Fruit fly (Drosophila melanogaster) whole organism, embryonic: ENCODE data around the gene CG14085.
A peak's percentile ranks its signal among the peaks of the same experiment; 100 is the strongest.

ENCODE experiments used
- Awh ChIP-seq: fragments of 200-800 bp; sonication (Bioruptor generic); IDR thresholded peaks from 2 replicates; pipeline ENCODE4, ENCODE4 v1.3.6; 2022; ENCODE audit warnings: missing biosample characterization, missing genetic modification characterization
- CG10979 ChIP-seq: fragments of 200-800 bp; sonication (Bioruptor generic); optimal IDR thresholded peaks from 2 replicates; lab custom pipeline; 2018; ENCODE audit warnings: missing biosample characterization, mild to moderate bottlenecking, missing genetic modification characterization, moderate library complexity
- CG13123 ChIP-seq: fragments of 200-800 bp; sonication (Bioruptor generic); optimal IDR thresholded peaks from 2 replicates; lab custom pipeline; 2016; ENCODE audit warnings: missing biosample characterization, missing genetic modification characterization
- CG13287 ChIP-seq: fragments of 200-800 bp; sonication (Bioruptor generic); IDR thresholded peaks from 2 replicates; pipeline ENCODE4 v1.3.6; 2022; ENCODE audit warnings: missing biosample characterization, missing genetic modification characterization; ENCODE audit not compliant: partially characterized antibody
- CG13894 ChIP-seq: fragments of 200-800 bp; sonication (Bioruptor generic); optimal IDR thresholded peaks from 3 replicates; lab custom pipeline; 2018; ENCODE audit warnings: missing biosample characterization, mild to moderate bottlenecking, missing genetic modification characterization, moderate library complexity
- CG14667 ChIP-seq: fragments of 200-800 bp; sonication (Bioruptor generic); IDR thresholded peaks from 2 replicates; pipeline ENCODE4 v1.3.6; 2022; ENCODE audit warnings: missing biosample characterization, missing genetic modification characterization
- CG1529 ChIP-seq: fragments of 200-800 bp; sonication (Bioruptor generic); optimal IDR thresholded peaks from 3 replicates; lab custom pipeline; 2018; ENCODE audit warnings: missing biosample characterization, missing genetic modification characterization
- CG1647 ChIP-seq: fragments of 200-800 bp; sonication (Bioruptor generic); optimal IDR thresholded peaks from 3 replicates; lab custom pipeline; 2016; ENCODE audit warnings: missing biosample characterization, missing genetic modification characterization
- CG2202 ChIP-seq: fragments of 200-800 bp; sonication (Bioruptor generic); optimal IDR thresholded peaks from 2 replicates; lab custom pipeline; 2018; ENCODE audit warnings: missing biosample characterization, mild to moderate bottlenecking, missing genetic modification characterization
- CG2889 ChIP-seq: fragments of 200-800 bp; sonication (Bioruptor generic); IDR thresholded peaks from 3 replicates; pipeline ENCODE4 v1.3.6; 2022; ENCODE audit warnings: missing biosample characterization, missing genetic modification characterization
- CG31388 ChIP-seq: fragments of 200-800 bp; sonication (Bioruptor generic); optimal IDR thresholded peaks from 2 replicates; lab custom pipeline; 2016; ENCODE audit warnings: missing biosample characterization, missing genetic modification characterization
- CG31441 ChIP-seq: fragments of 200-800 bp; sonication (Bioruptor generic); IDR thresholded peaks from 2 replicates; pipeline ENCODE4 v1.3.6; 2022; ENCODE audit warnings: missing biosample characterization, missing genetic modification characterization
- CG4424 ChIP-seq: fragments of 200-800 bp; sonication (Bioruptor generic); optimal IDR thresholded peaks from 3 replicates; lab custom pipeline; 2016; ENCODE audit warnings: missing biosample characterization, missing genetic modification characterization
- CG4617 ChIP-seq: fragments of 200-800 bp; sonication (Bioruptor generic); optimal IDR thresholded peaks from 3 replicates; lab custom pipeline; 2016; ENCODE audit warnings: missing biosample characterization, missing genetic modification characterization, borderline replicate concordance
- CG7556 ChIP-seq: fragments of 200-800 bp; sonication (Bioruptor generic); optimal IDR thresholded peaks from 2 replicates; lab custom pipeline; 2017; ENCODE audit warnings: missing biosample characterization, mild to moderate bottlenecking, missing genetic modification characterization
- CG7786 ChIP-seq: fragments of 200-800 bp; sonication (Bioruptor generic); optimal IDR thresholded peaks from 2 replicates; lab custom pipeline; 2016; ENCODE audit warnings: missing biosample characterization, missing genetic modification characterization
- CG7963 ChIP-seq: fragments of 200-800 bp; sonication (Bioruptor generic); IDR thresholded peaks from 3 replicates; pipeline ENCODE4 v1.3.6; 2022; ENCODE audit warnings: missing biosample characterization, missing genetic modification characterization; ENCODE audit not compliant: partially characterized antibody
- CG8290 ChIP-seq, 3 experiments: fragments of 200-800 bp; sonication (Bioruptor generic); optimal IDR thresholded peaks; 2 replicates each; lab custom pipeline; 2016 to 2019; ENCODE audit warnings: missing biosample characterization in 3 of 3, missing genetic modification characterization in 3 of 3, mild to moderate bottlenecking in 2 of 3, moderate library complexity in 1 of 3
- D19A ChIP-seq: fragments of 200-800 bp; optimal IDR thresholded peaks from 3 replicates; lab custom pipeline; 2019; ENCODE audit warnings: missing biosample characterization, mild to moderate bottlenecking, missing genetic modification characterization, moderate library complexity
- D19B ChIP-seq: fragments of 200-800 bp; sonication (Bioruptor generic); optimal IDR thresholded peaks from 2 replicates; lab custom pipeline; 2017; ENCODE audit warnings: missing biosample characterization, mild to moderate bottlenecking, missing genetic modification characterization
- Deaf1 ChIP-seq: fragments of 200-800 bp; optimal IDR thresholded peaks from 3 replicates; lab custom pipeline; 2019; ENCODE audit warnings: missing biosample characterization, mild to moderate bottlenecking, missing genetic modification characterization, moderate library complexity
- ERR ChIP-seq: fragments of 200-800 bp; sonication (Bioruptor generic); optimal IDR thresholded peaks from 2 replicates; lab custom pipeline; 2016; ENCODE audit warnings: missing biosample characterization, missing genetic modification characterization
- Ets65A ChIP-seq: fragments of 200-800 bp; sonication (Bioruptor generic); peaks from one replicate; lab custom pipeline; 2016; ENCODE audit warnings: missing biosample characterization, missing genetic modification characterization
- Gug ChIP-seq: fragments of 200-800 bp; sonication (Bioruptor generic); IDR thresholded peaks from 4 replicates; pipeline ENCODE4 v1.3.6; 2022; ENCODE audit warnings: missing biosample characterization, missing genetic modification characterization
- MTF-1 ChIP-seq: fragments of 200-800 bp; sonication (Bioruptor generic); optimal IDR thresholded peaks from 2 replicates; lab custom pipeline; 2018; ENCODE audit warnings: missing biosample characterization, mild to moderate bottlenecking, missing genetic modification characterization, borderline replicate concordance
- Mad ChIP-seq: fragments of 200-800 bp; sonication (Bioruptor generic); optimal IDR thresholded peaks from 2 replicates; lab custom pipeline; 2016; ENCODE audit warnings: missing biosample characterization, missing genetic modification characterization
- Med ChIP-seq: fragments of 200-800 bp; sonication (Bioruptor generic); peaks from one replicate; lab custom pipeline; 2016; ENCODE audit warnings: missing biosample characterization, missing genetic modification characterization, mild to moderate bottlenecking, inconsistent platforms, moderate library complexity
- Nf-YC ChIP-seq: fragments of 200-800 bp; optimal IDR thresholded peaks from 3 replicates; lab custom pipeline; 2019; ENCODE audit warnings: missing biosample characterization, mild to moderate bottlenecking, missing genetic modification characterization, moderate library complexity
- Sox102F ChIP-seq: fragments of 200-800 bp; sonication (Bioruptor generic); optimal IDR thresholded peaks from 2 replicates; lab custom pipeline; 2018; ENCODE audit warnings: missing biosample characterization, mild to moderate bottlenecking, missing genetic modification characterization, moderate library complexity
- Xbp1 ChIP-seq: fragments of 200-800 bp; sonication (Bioruptor generic); optimal IDR thresholded peaks from 3 replicates; lab custom pipeline; 2016; ENCODE audit warnings: missing biosample characterization, mild to moderate bottlenecking, missing genetic modification characterization
- aop ChIP-seq: fragments of 200-800 bp; sonication (Bioruptor generic); IDR thresholded peaks from 2 replicates; pipeline ENCODE4 v1.3.6; 2022; ENCODE audit warnings: missing biosample characterization, missing genetic modification characterization
- btn ChIP-seq: fragments of 200-800 bp; sonication (Bioruptor generic); optimal IDR thresholded peaks from 2 replicates; lab custom pipeline; 2016; ENCODE audit warnings: missing biosample characterization, missing genetic modification characterization
- cad ChIP-seq: fragments of >200 bp; optimal IDR thresholded peaks from 2 replicates; lab custom pipeline; 2017; ENCODE audit warnings: missing biosample characterization, missing genetic modification characterization
- da ChIP-seq: fragments of 200-800 bp; sonication (Bioruptor generic); optimal IDR thresholded peaks from 2 replicates; lab custom pipeline; 2016; ENCODE audit warnings: missing biosample characterization, missing genetic modification characterization
- dmrt99B ChIP-seq: fragments of 200-800 bp; sonication (Bioruptor generic); optimal IDR thresholded peaks from 2 replicates; lab custom pipeline; 2018; ENCODE audit warnings: missing biosample characterization, mild to moderate bottlenecking, missing genetic modification characterization, moderate library complexity
- en ChIP-seq: fragments of 200-800 bp; sonication (Bioruptor generic); optimal IDR thresholded peaks from 2 replicates; lab custom pipeline; 2016; ENCODE audit warnings: missing biosample characterization, missing genetic modification characterization
- hbn ChIP-seq: fragments of 200-800 bp; sonication (Bioruptor generic); IDR thresholded peaks from 2 replicates; pipeline ENCODE4 v1.3.6; 2022; ENCODE audit warnings: missing biosample characterization, missing genetic modification characterization; ENCODE audit not compliant: partially characterized antibody
- klu ChIP-seq: fragments of 200-800 bp; sonication (Bioruptor generic); IDR thresholded peaks from 2 replicates; pipeline ENCODE4 v1.3.6; 2022; ENCODE audit warnings: missing biosample characterization, missing genetic modification characterization
- luna ChIP-seq: fragments of 200-800 bp; sonication (Bioruptor generic); optimal IDR thresholded peaks from 2 replicates; lab custom pipeline; 2016; ENCODE audit warnings: missing biosample characterization, missing genetic modification characterization
- mld ChIP-seq: fragments of 200-800 bp; sonication (Bioruptor generic); IDR thresholded peaks from 3 replicates; pipeline ENCODE4 v1.3.6; 2022; ENCODE audit warnings: missing biosample characterization, missing genetic modification characterization; ENCODE audit not compliant: partially characterized antibody
- nom ChIP-seq: fragments of 200-800 bp; sonication (Bioruptor generic); optimal IDR thresholded peaks from 2 replicates; lab custom pipeline; 2017; ENCODE audit warnings: missing biosample characterization, missing genetic modification characterization, mild to moderate bottlenecking, moderate library complexity, missing genetic modification reagents
- sima ChIP-seq: fragments of 200-800 bp; sonication (Bioruptor generic); optimal IDR thresholded peaks from 2 replicates; lab custom pipeline; 2016; ENCODE audit warnings: missing biosample characterization, missing genetic modification characterization
- sisA ChIP-seq: fragments of 200-800 bp; sonication (Bioruptor generic); IDR thresholded peaks from 2 replicates; pipeline ENCODE4 v1.3.6; 2022; ENCODE audit warnings: missing biosample characterization, missing genetic modification characterization
- slp2 ChIP-seq: fragments of 200-800 bp; sonication (Bioruptor generic); optimal IDR thresholded peaks from 2 replicates; lab custom pipeline; 2016; ENCODE audit warnings: missing biosample characterization, missing genetic modification characterization
- sob ChIP-seq: fragments of 200-800 bp; sonication (Bioruptor generic); IDR thresholded peaks from 2 replicates; pipeline ENCODE4 v1.3.6; 2022; ENCODE audit warnings: missing biosample characterization, missing genetic modification characterization
- sr ChIP-seq: fragments of 200-800 bp; sonication (Bioruptor generic); IDR thresholded peaks from 3 replicates; pipeline ENCODE4 v1.3.6; 2022; ENCODE audit warnings: missing biosample characterization, missing genetic modification characterization
- trh ChIP-seq: fragments of 200-800 bp; sonication (Bioruptor generic); optimal IDR thresholded peaks from 2 replicates; lab custom pipeline; 2016; ENCODE audit warnings: missing biosample characterization, missing genetic modification characterization

The CG14085 gene

DNA sequence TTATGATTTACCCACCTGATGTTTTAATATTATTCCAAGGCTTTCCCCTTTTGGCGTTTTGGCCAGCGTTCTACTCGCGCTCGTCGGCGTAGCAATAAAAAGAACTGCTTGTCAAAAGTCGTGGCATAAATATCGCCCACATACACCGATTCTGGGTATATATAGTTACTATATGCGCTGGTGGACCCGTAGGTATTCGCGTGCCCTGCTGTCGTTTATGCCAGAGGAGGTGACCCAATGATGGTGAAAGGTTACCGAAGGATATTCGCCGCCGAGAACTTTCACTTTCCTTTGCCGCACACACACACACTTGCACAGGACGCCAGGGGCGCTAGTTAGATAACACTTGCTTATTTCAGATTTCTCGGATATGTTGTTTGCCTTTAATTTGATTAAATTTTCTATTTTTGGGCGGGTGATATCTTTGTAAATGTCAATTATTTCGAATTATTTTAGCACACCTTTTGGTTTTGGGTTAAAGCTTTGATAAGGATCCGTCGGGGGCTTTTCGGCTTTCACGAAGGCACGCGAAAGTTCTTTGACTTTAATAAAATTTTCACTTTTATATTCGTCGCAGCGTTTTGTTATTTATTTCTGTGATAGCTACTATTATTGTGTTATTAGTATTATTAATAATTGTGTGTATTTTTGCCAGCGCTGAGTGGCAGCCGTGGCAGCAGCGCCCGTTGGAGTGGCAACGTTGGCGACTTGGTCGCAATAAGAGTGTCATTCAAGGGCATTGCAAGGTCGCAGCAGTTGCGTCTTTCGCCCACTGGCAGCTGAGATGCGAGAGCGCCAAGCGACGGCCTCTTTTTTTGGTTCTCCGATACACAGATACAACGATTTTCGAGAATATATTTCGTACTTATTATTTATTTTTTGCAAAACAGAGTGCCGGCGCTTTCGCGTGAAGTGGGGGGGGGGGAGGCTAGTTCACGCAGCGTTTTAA is 22.6 kb downstream of the CG14085 start:
- TF ChIP-seq aop (no peak), sr (GFP tag; lab: Robert Waterston, UW) (peak; percentile 49), CG13894 (tag; lab: Kevin White, UChicago) (peak; percentile 78), dmrt99B (tag; lab: Kevin White, UChicago) (no peak), mld (GFP tag; lab: Robert Waterston, UW) (0 out of 3 replicates have a peak, but pooled peaks have one; percentile 32), MTF-1 (no peak), luna (GFP tag; lab: Kevin White, UChicago) (no peak), Deaf1 (tag; lab: Kevin White, UChicago) (peak; percentile 7), CG1647 (GFP tag; lab: Kevin White, UChicago) (no peak), ERR (GFP tag; lab: Kevin White, UChicago) (peak; percentile 95), CG2889 (GFP tag; lab: Robert Waterston, UW) (no peak), CG4617 (GFP tag; lab: Kevin White, UChicago) (no peak), Awh (no peak), CG14667 (GFP tag; lab: Robert Waterston, UW) (no peak), klu (GFP tag; lab: Robert Waterston, UW) (no peak), Ets65A (GFP tag; lab: Kevin White, UChicago) (peak; percentile 35), Gug (GFP tag; lab: Robert Waterston, UW) (no peak), CG1529 (GFP tag; lab: Kevin White, UChicago) (no peak), da (GFP tag; lab: Kevin White, UChicago) (no peak), CG8290 (GFP tag; optimal IDR thresholded peaks at IDR 0.05; lab: Kevin White, UChicago) (no peak), CG8290 (tag; optimal IDR thresholded peaks at IDR 0.05; lab: Kevin White, UChicago) (no peak), Med (peak; percentile 72)

DNA sequence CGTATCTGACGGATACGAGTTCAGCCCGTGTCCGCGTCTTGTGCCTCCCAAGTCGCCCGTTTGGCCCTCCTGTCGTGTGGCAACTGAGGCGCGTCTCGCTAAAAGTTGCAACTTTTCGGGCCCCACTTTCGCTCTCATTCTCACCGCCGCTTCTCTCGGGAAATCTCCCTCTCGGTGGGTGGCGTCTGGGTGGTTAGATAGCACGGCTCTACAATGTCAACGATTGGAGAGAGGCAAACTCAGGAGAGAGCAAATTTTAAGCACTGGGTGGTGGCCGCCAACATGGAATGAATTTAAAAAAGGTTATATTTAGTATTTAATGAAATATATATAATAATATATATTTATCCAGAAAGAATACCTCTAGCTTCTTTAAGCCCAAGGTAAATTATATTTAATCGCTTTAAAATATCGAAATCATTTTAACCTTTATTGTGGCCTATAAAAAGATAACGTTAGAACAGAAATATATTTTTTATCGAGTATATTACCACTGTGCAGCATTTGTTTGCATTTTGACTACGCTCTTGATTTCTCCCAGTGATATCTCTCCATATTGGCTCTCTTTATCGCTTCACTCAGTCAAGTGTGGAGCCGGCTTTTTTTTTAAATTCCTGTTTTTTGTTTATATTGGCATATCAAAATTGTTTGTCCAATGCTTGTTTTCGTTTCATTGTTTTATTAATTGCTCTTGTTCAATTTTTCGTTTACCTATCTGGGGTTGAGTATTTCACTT is 23.5 kb downstream of the CG14085 start, which contains the start of gene Gbs-76A:
TSS of gene Gbs-76A (minus strand) at position 327 of the 736 bp plus-strand sequence.
- TF ChIP-seq Mad = no peak
- TF ChIP-seq btn (GFP tag; lab: Kevin White, UChicago) = no peak
- peak; percentile 87 for TF ChIP-seq CG10979 (tag; lab: Kevin White, UChicago)
- no peak for TF ChIP-seq sima
- TF ChIP-seq CG7786 (GFP tag; lab: Kevin White, UChicago) = no peak
- TF ChIP-seq CG7963 (GFP tag; lab: Robert Waterston, UW) = no peak
- peak; percentile 90 for TF ChIP-seq CG7556 (GFP tag; lab: Kevin White, UChicago)
- TF ChIP-seq CG2202 (tag; lab: Kevin White, UChicago) = peak; percentile 54
- peak; percentile 58 for TF ChIP-seq Xbp1 (GFP tag; lab: Kevin White, UChicago)
- TF ChIP-seq slp2 = no peak
- TF ChIP-seq Nf-YC = peak; percentile 81
- TF ChIP-seq CG31388 = no peak
- peak; percentile 93 for TF ChIP-seq CG31441 (GFP tag; lab: Robert Waterston, UW)
- TF ChIP-seq sisA = peak; percentile 64
- no peak for TF ChIP-seq sr (GFP tag; lab: Robert Waterston, UW)
- TF ChIP-seq CG4424 (GFP tag; lab: Kevin White, UChicago) = peak; percentile 64
- TF ChIP-seq nom (GFP tag; lab: Kevin White, UChicago) = peak; percentile 63
- TF ChIP-seq Awh = no peak
- TF ChIP-seq CG13287 = peak; percentile 67
- peak; percentile 29 for TF ChIP-seq CG13123 (GFP tag; lab: Kevin White, UChicago)
- TF ChIP-seq D19A = peak; percentile 79
- TF ChIP-seq Sox102F (GFP tag; lab: Kevin White, UChicago) = peak; percentile 86
- peak; percentile 68 for TF ChIP-seq D19B (GFP tag; lab: Kevin White, UChicago)
- no peak for TF ChIP-seq trh (GFP tag; lab: Kevin White, UChicago)
- TF ChIP-seq cad (GFP tag; lab: Kevin White, UChicago) = no peak
- TF ChIP-seq hbn (GFP tag; lab: Robert Waterston, UW) = no peak
- peak; percentile 76 for TF ChIP-seq sob (GFP tag; lab: Robert Waterston, UW)
- TF ChIP-seq en (GFP tag; lab: Kevin White, UChicago) = no peak
